Fruit fly (Drosophila melanogaster) whole organism, embryonic: ENCODE measurements around the gene drn.

Source experiments
- Adf1 ChIP-seq: fragments of 200-800 bp; sonication (Bioruptor generic); IDR thresholded peaks from 2 replicates; pipeline ENCODE4 v1.3.6; 2022; ENCODE audit warnings: missing biosample characterization, missing genetic modification characterization
- CG12155 ChIP-seq: fragments of 200-800 bp; sonication (Bioruptor generic); optimal IDR thresholded peaks from 3 replicates; lab custom pipeline; 2016; ENCODE audit warnings: missing biosample characterization, missing genetic modification characterization
- CG15269 ChIP-seq: fragments of 200-800 bp; sonication (Bioruptor generic); optimal IDR thresholded peaks from 2 replicates; lab custom pipeline; 2018; ENCODE audit warnings: missing biosample characterization, mild to moderate bottlenecking, missing genetic modification characterization, moderate library complexity
- CG15601 ChIP-seq: fragments of 200-800 bp; sonication (Bioruptor generic); optimal IDR thresholded peaks from 3 replicates; lab custom pipeline; 2019; ENCODE audit warnings: missing biosample characterization, mild to moderate bottlenecking, missing genetic modification characterization, moderate library complexity
- CG17328 ChIP-seq: fragments of 200-800 bp; sonication (Bioruptor generic); IDR thresholded peaks from 2 replicates; pipeline ENCODE4 v1.3.6; 2022; ENCODE audit warnings: missing biosample characterization, missing genetic modification characterization
- CG18619 ChIP-seq: fragments of 200-800 bp; sonication (Bioruptor generic); optimal IDR thresholded peaks from 3 replicates; lab custom pipeline; 2017; ENCODE audit warnings: missing biosample characterization, mild to moderate bottlenecking, missing genetic modification characterization
- CG31388 ChIP-seq: fragments of 200-800 bp; sonication (Bioruptor generic); optimal IDR thresholded peaks from 2 replicates; lab custom pipeline; 2016; ENCODE audit warnings: missing biosample characterization, missing genetic modification characterization
- CG3407 ChIP-seq: fragments of 200-800 bp; sonication (Bioruptor generic); optimal IDR thresholded peaks from 2 replicates; lab custom pipeline; 2018; ENCODE audit warnings: missing biosample characterization, mild to moderate bottlenecking, missing genetic modification characterization
- CG4282 ChIP-seq: fragments of 200-800 bp; sonication (Bioruptor generic); optimal IDR thresholded peaks from 2 replicates; lab custom pipeline; 2016; ENCODE audit warnings: missing biosample characterization, missing genetic modification characterization
- CG4424 ChIP-seq: fragments of 200-800 bp; sonication (Bioruptor generic); optimal IDR thresholded peaks from 3 replicates; lab custom pipeline; 2016; ENCODE audit warnings: missing biosample characterization, missing genetic modification characterization
- CG4617 ChIP-seq: fragments of 200-800 bp; sonication (Bioruptor generic); optimal IDR thresholded peaks from 3 replicates; lab custom pipeline; 2016; ENCODE audit warnings: missing biosample characterization, missing genetic modification characterization, borderline replicate concordance
- CG7963 ChIP-seq: fragments of 200-800 bp; sonication (Bioruptor generic); IDR thresholded peaks from 3 replicates; pipeline ENCODE4 v1.3.6; 2022; ENCODE audit warnings: missing biosample characterization, missing genetic modification characterization; ENCODE audit not compliant: partially characterized antibody
- CG9215 ChIP-seq: fragments of 200-800 bp; sonication (Bioruptor generic); IDR thresholded peaks from 2 replicates; pipeline ENCODE4 v1.3.6; 2022; ENCODE audit warnings: missing biosample characterization, missing genetic modification characterization
- CG9437 ChIP-seq: fragments of 200-800 bp; sonication (Bioruptor generic); optimal IDR thresholded peaks from 2 replicates; lab custom pipeline; 2018; ENCODE audit warnings: missing biosample characterization, mild to moderate bottlenecking, missing genetic modification characterization
- Camta ChIP-seq: fragments of 200-800 bp; sonication (Bioruptor generic); optimal IDR thresholded peaks from 2 replicates; lab custom pipeline; 2016; ENCODE audit warnings: missing biosample characterization, missing genetic modification characterization
- E2f2 ChIP-seq: fragments of 200-800 bp; sonication (Bioruptor generic); IDR thresholded peaks from 2 replicates; pipeline ENCODE4 v1.3.6; 2022; ENCODE audit warnings: missing biosample characterization, missing genetic modification characterization
- ERR ChIP-seq: fragments of 200-800 bp; sonication (Bioruptor generic); optimal IDR thresholded peaks from 2 replicates; lab custom pipeline; 2016; ENCODE audit warnings: missing biosample characterization, missing genetic modification characterization
- Ets65A ChIP-seq: fragments of 200-800 bp; sonication (Bioruptor generic); peaks from one replicate; lab custom pipeline; 2016; ENCODE audit warnings: missing biosample characterization, missing genetic modification characterization
- Ets97D ChIP-seq: fragments of 200-800 bp; sonication (Bioruptor generic); optimal IDR thresholded peaks from 3 replicates; lab custom pipeline; 2016; ENCODE audit warnings: missing biosample characterization, missing genetic modification characterization
- Fer2 ChIP-seq: fragments of 200-800 bp; sonication (Bioruptor generic); optimal IDR thresholded peaks from 2 replicates; lab custom pipeline; 2018; ENCODE audit warnings: missing biosample characterization, mild to moderate bottlenecking, missing genetic modification characterization, moderate library complexity
- Gug ChIP-seq: fragments of 200-800 bp; sonication (Bioruptor generic); IDR thresholded peaks from 4 replicates; pipeline ENCODE4 v1.3.6; 2022; ENCODE audit warnings: missing biosample characterization, missing genetic modification characterization
- Lim3 ChIP-seq: fragments of 200-800 bp; sonication (Bioruptor generic); IDR thresholded peaks from 2 replicates; pipeline ENCODE4 v1.3.6; 2022; ENCODE audit warnings: missing biosample characterization, missing genetic modification characterization
- Mes4 ChIP-seq: fragments of 200-800 bp; sonication (Bioruptor generic); optimal IDR thresholded peaks from 2 replicates; lab custom pipeline; 2016; ENCODE audit warnings: missing biosample characterization, missing genetic modification characterization
- NFAT ChIP-seq: fragments of 200-800 bp; sonication (Bioruptor generic); IDR thresholded peaks from 2 replicates; pipeline ENCODE4 v1.3.6; 2022; ENCODE audit warnings: missing biosample characterization, missing genetic modification characterization
- NK7.1 ChIP-seq: fragments of 200-800 bp; sonication (Bioruptor generic); optimal IDR thresholded peaks from 3 replicates; lab custom pipeline; 2016; ENCODE audit warnings: missing biosample characterization, missing genetic modification characterization
- Nf-YC ChIP-seq: fragments of 200-800 bp; optimal IDR thresholded peaks from 3 replicates; lab custom pipeline; 2019; ENCODE audit warnings: missing biosample characterization, mild to moderate bottlenecking, missing genetic modification characterization, moderate library complexity
- Rx ChIP-seq: fragments of 200-800 bp; sonication (Bioruptor generic); IDR thresholded peaks from 2 replicates; pipeline ENCODE4 v1.3.6; 2022; ENCODE audit warnings: missing biosample characterization, missing genetic modification characterization
- Sry-δ ChIP-seq: fragments of 200-800 bp; sonication (Bioruptor generic); optimal IDR thresholded peaks from 2 replicates; lab custom pipeline; 2016; ENCODE audit warnings: missing biosample characterization, missing genetic modification characterization
- Tbp ChIP-seq: fragments of >200 bp; optimal IDR thresholded peaks from 2 replicates; lab custom pipeline; 2018; ENCODE audit warnings: missing biosample characterization, missing genetic modification characterization
- ara ChIP-seq: fragments of 200-800 bp; sonication (Bioruptor generic); IDR thresholded peaks from 2 replicates; pipeline ENCODE4 v1.3.6; 2022; ENCODE audit warnings: missing biosample characterization, missing genetic modification characterization
- btn ChIP-seq: fragments of 200-800 bp; sonication (Bioruptor generic); optimal IDR thresholded peaks from 2 replicates; lab custom pipeline; 2016; ENCODE audit warnings: missing biosample characterization, missing genetic modification characterization
- chif ChIP-seq, 2 experiments: fragments of 200-800 bp; sonication (Bioruptor generic); optimal IDR thresholded peaks; 3 replicates each; lab custom pipeline; 2016; ENCODE audit warnings: missing biosample characterization in 2 of 2, missing genetic modification characterization in 2 of 2
- chinmo ChIP-seq: fragments of 200-800 bp; sonication (Bioruptor generic); IDR thresholded peaks from 4 replicates; pipeline ENCODE4 v1.3.6; 2022; ENCODE audit warnings: missing biosample characterization, missing genetic modification characterization; ENCODE audit not compliant: partially characterized antibody
- chn ChIP-seq: fragments of 200-800 bp; sonication (Bioruptor generic); optimal IDR thresholded peaks from 2 replicates; lab custom pipeline; 2016; ENCODE audit warnings: missing biosample characterization, missing genetic modification characterization
- dimm ChIP-seq: fragments of 200-800 bp; sonication (Bioruptor generic); IDR thresholded peaks from 2 replicates; pipeline ENCODE4 v1.3.6; 2022; ENCODE audit warnings: missing biosample characterization, missing genetic modification characterization
- fd96Cb ChIP-seq: fragments of 200-800 bp; sonication (Bioruptor generic); optimal IDR thresholded peaks from 2 replicates; lab custom pipeline; 2018; ENCODE audit warnings: missing biosample characterization, mild to moderate bottlenecking, missing genetic modification characterization, moderate library complexity
- jigr1 ChIP-seq: fragments of 200-800 bp; sonication (Bioruptor generic); IDR thresholded peaks from 3 replicates; pipeline ENCODE4 v1.3.6; 2022; ENCODE audit warnings: missing biosample characterization, missing genetic modification characterization
- kah ChIP-seq: fragments of 200-800 bp; sonication (Bioruptor generic); optimal IDR thresholded peaks from 2 replicates; lab custom pipeline; 2018; ENCODE audit warnings: missing biosample characterization, mild to moderate bottlenecking, missing genetic modification characterization
- kni ChIP-seq: fragments of 200-800 bp; sonication (Bioruptor generic); optimal IDR thresholded peaks from 3 replicates; lab custom pipeline; 2017; ENCODE audit warnings: mild to moderate bottlenecking, missing biosample characterization, missing genetic modification reagents, missing genetic modification characterization
- mirr ChIP-seq: fragments of 200-800 bp; sonication (Bioruptor generic); optimal IDR thresholded peaks from 3 replicates; lab custom pipeline; 2018; ENCODE audit warnings: missing biosample characterization, mild to moderate bottlenecking, missing genetic modification characterization
- onecut ChIP-seq: fragments of 200-800 bp; sonication (Bioruptor generic); IDR thresholded peaks from 2 replicates; pipeline ENCODE4 v1.3.6; 2022; ENCODE audit warnings: missing biosample characterization, missing genetic modification characterization
- phol ChIP-seq: fragments of 200-800 bp; sonication (Bioruptor generic); optimal IDR thresholded peaks from 3 replicates; lab custom pipeline; 2018; ENCODE audit warnings: missing biosample characterization, mild to moderate bottlenecking, missing genetic modification characterization, moderate library complexity
- run ChIP-seq: fragments of 200-800 bp; sonication (Bioruptor generic); optimal IDR thresholded peaks from 3 replicates; lab custom pipeline; 2018; ENCODE audit warnings: missing biosample characterization, mild to moderate bottlenecking, missing genetic modification characterization
- shn ChIP-seq: fragments of 200-800 bp; sonication (Bioruptor generic); optimal IDR thresholded peaks from 3 replicates; lab custom pipeline; 2016; ENCODE audit warnings: missing biosample characterization, missing genetic modification characterization
- sima ChIP-seq: fragments of 200-800 bp; sonication (Bioruptor generic); optimal IDR thresholded peaks from 2 replicates; lab custom pipeline; 2016; ENCODE audit warnings: missing biosample characterization, missing genetic modification characterization
- sisA ChIP-seq: fragments of 200-800 bp; sonication (Bioruptor generic); IDR thresholded peaks from 2 replicates; pipeline ENCODE4 v1.3.6; 2022; ENCODE audit warnings: missing biosample characterization, missing genetic modification characterization
- unpg ChIP-seq: fragments of 200-800 bp; sonication (Bioruptor generic); optimal IDR thresholded peaks from 3 replicates; lab custom pipeline; 2018; ENCODE audit warnings: missing biosample characterization, mild to moderate bottlenecking, missing genetic modification characterization, moderate library complexity

The drn gene

DNA sequence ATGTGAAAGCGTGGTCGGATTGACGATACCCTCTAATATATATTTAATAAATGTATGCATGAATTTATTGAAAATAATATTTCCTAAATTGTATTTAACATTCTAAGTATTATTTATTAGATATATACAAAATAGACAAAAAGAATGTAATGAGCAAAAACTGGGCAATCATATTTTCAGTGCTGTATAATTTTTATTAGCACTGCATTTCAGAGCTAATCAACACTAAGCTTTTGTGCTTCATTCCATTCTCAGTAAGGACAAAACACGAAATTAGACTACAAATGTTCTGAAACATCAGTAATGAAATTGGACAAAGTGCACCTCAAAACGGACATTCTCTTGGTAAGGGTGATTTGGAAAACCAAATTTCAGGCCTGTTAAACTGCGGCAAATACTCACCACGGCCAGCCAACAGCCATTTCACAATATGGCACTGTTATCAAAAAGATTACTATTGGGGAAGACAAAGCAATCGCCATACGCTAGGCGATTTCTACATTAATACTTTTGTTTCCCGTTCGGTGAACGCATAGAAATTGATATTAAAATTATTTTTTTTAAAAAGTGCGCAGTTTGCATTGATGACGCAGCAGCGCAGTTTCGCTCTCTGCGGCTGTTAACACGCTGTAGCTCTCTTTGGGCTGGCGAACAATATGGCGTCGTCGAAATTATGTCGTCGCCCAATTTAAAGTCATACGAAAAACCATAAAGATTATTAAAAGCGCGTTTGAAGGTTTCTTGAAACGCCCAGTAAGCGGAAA is 591 bp downstream of the drn start (continued):
- TF ChIP-seq CG4282 (no peak), CG7963 (no peak), Ets65A (GFP tag; lab: Kevin White, UChicago) (peak; percentile 95), chinmo (0 out of 4 replicates have a peak, but pooled peaks have one; percentile 52), CG15601 (tag; lab: Kevin White, UChicago) (peak; percentile 88), Adf1 (GFP tag; lab: Robert Waterston, UW) (peak; percentile 47), chif (GFP tag; optimal IDR thresholded peaks at IDR 0.05; lab: Kevin White, UChicago) (peak; percentile 22 to 65), sisA (GFP tag; lab: Robert Waterston, UW) (peak; percentile 77), Ets97D (GFP tag; lab: Kevin White, UChicago) (peak; percentile 14), phol (tag; lab: Kevin White, UChicago) (peak; percentile 88), NK7.1 (GFP tag; lab: Kevin White, UChicago) (no peak), chn (GFP tag; lab: Kevin White, UChicago) (peak; percentile 72)
- TF ChIP-seq, all 482 proteins: peak for 378

DNA sequence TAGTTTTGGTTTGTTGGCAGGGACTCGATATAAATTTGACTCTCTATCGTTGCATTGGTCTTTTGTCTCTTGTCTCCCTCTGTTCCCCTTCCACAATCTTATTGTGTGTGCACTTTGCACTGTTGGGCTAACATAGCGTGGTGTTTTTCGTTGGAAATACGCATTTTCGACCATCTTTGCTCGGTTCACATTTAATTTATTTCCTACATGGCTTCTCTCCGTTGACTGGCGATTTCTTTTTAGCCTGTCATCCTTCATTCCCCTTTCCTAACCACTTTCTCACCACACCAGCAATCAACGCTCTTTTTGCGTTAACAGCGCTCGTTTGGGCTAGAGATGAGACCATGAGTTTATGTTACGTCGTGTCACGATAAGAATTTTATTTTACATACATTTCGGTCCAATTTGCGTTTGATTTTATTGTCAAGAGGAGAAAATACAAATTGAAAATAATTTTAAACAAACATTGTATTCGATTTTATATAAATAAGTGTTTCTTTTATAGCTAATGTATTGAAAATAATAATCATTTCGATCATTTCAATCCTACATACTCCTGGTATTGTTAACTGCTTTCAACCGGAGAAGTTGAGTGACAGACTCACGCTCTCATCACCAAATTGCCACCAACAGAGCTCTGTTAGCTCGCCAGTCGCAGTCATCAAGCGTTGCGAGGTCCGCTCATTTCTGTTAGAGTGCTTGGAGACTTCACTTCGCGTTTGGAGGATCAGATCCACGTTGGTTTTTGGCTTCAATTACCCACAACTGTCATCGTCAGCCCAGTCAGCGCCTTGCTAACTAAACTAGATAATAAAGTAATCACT is 1.4 kb downstream of the drn start:
- TF ChIP-seq onecut: peak; percentile 69
- TF ChIP-seq CG12155 (GFP tag; lab: Kevin White, UChicago): peak; percentile 75
- no peak for TF ChIP-seq sima (GFP tag; lab: Kevin White, UChicago)
- TF ChIP-seq jigr1 (GFP tag; lab: Robert Waterston, UW): no peak
- no peak for TF ChIP-seq shn (GFP tag; lab: Kevin White, UChicago)
- no peak for TF ChIP-seq Rx
- no peak for TF ChIP-seq CG4282
- peak; percentile 58 for TF ChIP-seq btn
- peak; percentile 79 for TF ChIP-seq CG4424 (GFP tag; lab: Kevin White, UChicago)
- TF ChIP-seq dimm (GFP tag; lab: Robert Waterston, UW): no peak
- TF ChIP-seq Lim3: no peak
- TF ChIP-seq CG17328 (GFP tag; lab: Robert Waterston, UW): peak; percentile 38
- peak; percentile 72 for TF ChIP-seq ara (GFP tag; lab: Robert Waterston, UW)
- TF ChIP-seq Tbp (GFP tag; lab: Kevin White, UChicago): peak; percentile 72
- peak; percentile 56 for TF ChIP-seq kni (GFP tag; lab: Kevin White, UChicago)
- peak; percentile 88 for TF ChIP-seq mirr (GFP tag; lab: Kevin White, UChicago)
- TF ChIP-seq CG15269: peak; percentile 84
- peak; percentile 20 for TF ChIP-seq ERR (GFP tag; lab: Kevin White, UChicago)
- TF ChIP-seq Gug: peak; percentile 38; the same call in 1 of the 4 replicates
- no peak for TF ChIP-seq CG4617
- no peak; the same call in 1 of the 2 replicates for TF ChIP-seq CG9215 (GFP tag; lab: Robert Waterston, UW)
- TF ChIP-seq fd96Cb (tag; lab: Kevin White, UChicago): peak; percentile 55
- no peak for TF ChIP-seq CG31388 (GFP tag; lab: Kevin White, UChicago)
- peak; percentile 76 for TF ChIP-seq CG9437 (GFP tag; lab: Kevin White, UChicago)
- peak; percentile 85 for TF ChIP-seq Nf-YC (tag; lab: Kevin White, UChicago)
- peak; percentile 78 for TF ChIP-seq Sry-δ (GFP tag; lab: Kevin White, UChicago)
- TF ChIP-seq NFAT: peak; percentile 80
- peak; percentile 75 for TF ChIP-seq Fer2 (tag; lab: Kevin White, UChicago)
- peak; percentile 37 for TF ChIP-seq kah (GFP tag; lab: Kevin White, UChicago)
- TF ChIP-seq E2f2 (GFP tag; lab: Robert Waterston, UW): peak; percentile 35; the same call in 1 of the 2 replicates
- peak; percentile 71 for TF ChIP-seq unpg (GFP tag; lab: Kevin White, UChicago)
- TF ChIP-seq Mes4: peak; percentile 33
- peak; percentile 6 for TF ChIP-seq Camta (GFP tag; lab: Kevin White, UChicago)
- TF ChIP-seq run (tag; lab: Kevin White, UChicago): peak; percentile 43
- peak; percentile 68 for TF ChIP-seq CG3407
- TF ChIP-seq CG18619 (GFP tag; lab: Kevin White, UChicago): peak; percentile 76
